Fruit fly (Drosophila melanogaster) whole organism, embryonic: Measurements from ENCODE around the gene Bgb.
A peak's percentile ranks its signal among the peaks of the same experiment; 100 is the strongest.

Experiments
- Asciz ChIP-seq: fragments of 200-800 bp; sonication (Bioruptor generic); optimal IDR thresholded peaks from 2 replicates; lab custom pipeline; 2017; ENCODE audit warnings: missing biosample characterization, mild to moderate bottlenecking, missing genetic modification characterization, missing genetic modification reagents
- CG11247 ChIP-seq: fragments of 200-800 bp; sonication (Bioruptor generic); IDR thresholded peaks from 2 replicates; pipeline ENCODE4 v1.3.6; 2022; ENCODE audit warnings: missing biosample characterization, missing genetic modification characterization
- CG14710 ChIP-seq: fragments of 200-800 bp; sonication (Bioruptor generic); optimal IDR thresholded peaks from 3 replicates; lab custom pipeline; 2019; ENCODE audit warnings: missing biosample characterization, mild to moderate bottlenecking, missing genetic modification characterization, moderate library complexity
- Nf-YA ChIP-seq: fragments of 200-800 bp; sonication (Bioruptor generic); IDR thresholded peaks from 2 replicates; pipeline ENCODE4 v1.3.6; 2022; ENCODE audit warnings: missing biosample characterization, missing genetic modification characterization
- Oaz ChIP-seq: fragments of 200-800 bp; sonication (Bioruptor generic); IDR thresholded peaks from 2 replicates; pipeline ENCODE4 v1.3.6; 2022; ENCODE audit warnings: missing biosample characterization, missing genetic modification characterization
- corto ChIP-seq: fragments of 200-800 bp; sonication (Bioruptor generic); optimal IDR thresholded peaks from 2 replicates; lab custom pipeline; 2016; ENCODE audit warnings: missing biosample characterization, mild to moderate bottlenecking, missing genetic modification characterization, moderate library complexity
- dmrt99B ChIP-seq: fragments of 200-800 bp; sonication (Bioruptor generic); optimal IDR thresholded peaks from 2 replicates; lab custom pipeline; 2018; ENCODE audit warnings: missing biosample characterization, mild to moderate bottlenecking, missing genetic modification characterization, moderate library complexity
- kay ChIP-seq: fragments of 200-800 bp; sonication (Bioruptor generic); optimal IDR thresholded peaks from 2 replicates; lab custom pipeline; 2016; ENCODE audit warnings: missing biosample characterization, missing genetic modification characterization
- tin ChIP-seq: fragments of 200-800 bp; sonication (Bioruptor generic); optimal IDR thresholded peaks from 3 replicates; lab custom pipeline; 2016; ENCODE audit warnings: missing biosample characterization, missing genetic modification characterization
- zfh2 ChIP-seq: fragments of 200-800 bp; sonication (Bioruptor generic); optimal IDR thresholded peaks from 2 replicates; lab custom pipeline; 2016; ENCODE audit warnings: missing biosample characterization, missing genetic modification characterization

dm6 chr3L:1602064-1602832, 37.3 kb upstream of the Bgb start, which contains the start of gene CG12104:
- TF ChIP-seq kay (GFP tag; lab: Kevin White, UChicago) = no peak
- TF ChIP-seq Asciz (GFP tag; lab: Kevin White, UChicago) = no peak
- no peak for TF ChIP-seq tin (GFP tag; lab: Kevin White, UChicago)
- TF ChIP-seq Nf-YA (GFP tag; lab: Robert Waterston, UW) = no peak
- no peak for TF ChIP-seq corto (GFP tag; lab: Kevin White, UChicago)
- TF ChIP-seq zfh2 (GFP tag; lab: Kevin White, UChicago) = no peak
- peak; percentile 57 for TF ChIP-seq CG14710 (tag; lab: Kevin White, UChicago)
- TF ChIP-seq Oaz (GFP tag; lab: Robert Waterston, UW) = no peak
- no peak for TF ChIP-seq dmrt99B
- no peak for TF ChIP-seq CG11247
